Worm (Caenorhabditis elegans) whole organism, early embryonic: ENCODE data around the gene srh-145.
"Not testable (repeated sequence)": the region's sequence is repeated elsewhere in the genome, so short reads cannot be mapped to it uniquely, and the experiment has no call there.

Experiments
- B0310.2 ChIP-seq: sonication (generic microtip); optimal IDR thresholded peaks from 2 replicates; lab custom pipeline; 2016; ENCODE audit warnings: mild to moderate bottlenecking, missing genetic modification characterization, missing compliant biosample characterization
- F13C5.2 ChIP-seq: sonication (generic microtip); optimal IDR thresholded peaks from 2 replicates; lab custom pipeline; 2017; ENCODE audit warnings: mild to moderate bottlenecking, missing genetic modification characterization, inconsistent platforms, missing compliant biosample characterization
- aly-1 ChIP-seq: sonication (generic microtip); optimal IDR thresholded peaks from 2 replicates; lab custom pipeline; 2016; ENCODE audit warnings: missing genetic modification characterization, missing compliant biosample characterization
- ama-1 ChIP-seq: fragments of 150-350 bp; optimal IDR thresholded peaks from 2 replicates; lab custom pipeline; 2014
- ceh-13 ChIP-seq: fragments of 200-800 bp; sonication (Bioruptor generic); optimal IDR thresholded peaks from 2 replicates; lab custom pipeline; 2018; ENCODE audit warnings: mild to moderate bottlenecking, missing genetic modification characterization, missing compliant biosample characterization
- ceh-36 ChIP-seq: sonication (generic microtip); optimal IDR thresholded peaks from 2 replicates; lab custom pipeline; 2016; ENCODE audit warnings: missing genetic modification characterization, inconsistent platforms, missing compliant biosample characterization
- ets-7 ChIP-seq: sonication (generic microtip); optimal IDR thresholded peaks from 2 replicates; lab custom pipeline; 2016; ENCODE audit warnings: missing genotype, missing genetic modification characterization, missing compliant biosample characterization
- flt-1 ChIP-seq: fragments of 200-800 bp; sonication (Bioruptor generic); IDR thresholded peaks from 2 replicates; pipeline ENCODE4 v1.3.6; 2022; ENCODE audit warnings: missing genetic modification characterization, missing compliant biosample characterization
- hmbx-1 ChIP-seq: sonication (generic microtip); optimal IDR thresholded peaks from 2 replicates; lab custom pipeline; 2016; ENCODE audit warnings: mild to moderate bottlenecking, missing genetic modification characterization, missing compliant biosample characterization
- hmg-4 ChIP-seq: fragments of 200-800 bp; sonication (Bioruptor generic); optimal IDR thresholded peaks from 2 replicates; lab custom pipeline; 2018; ENCODE audit warnings: mild to moderate bottlenecking, missing genetic modification characterization, missing compliant biosample characterization
- hnd-1 ChIP-seq: sonication (generic microtip); optimal IDR thresholded peaks from 2 replicates; lab custom pipeline; 2016; ENCODE audit warnings: missing genetic modification characterization, missing compliant biosample characterization
- pes-1 ChIP-seq: fragments of 200-800 bp; sonication (Bioruptor generic); IDR thresholded peaks from 2 replicates; pipeline ENCODE4 v1.3.6; 2022; ENCODE audit warnings: missing genetic modification reagents, missing genetic modification characterization, missing compliant biosample characterization
- scrt-1 ChIP-seq: fragments of 200-800 bp; sonication (Bioruptor generic); IDR thresholded peaks from 2 replicates; pipeline ENCODE4 v1.3.6; 2022; ENCODE audit warnings: missing genetic modification characterization, missing compliant biosample characterization
- sea-1 ChIP-seq: fragments of 200-800 bp; sonication (Bioruptor generic); conservative IDR thresholded peaks from 2 replicates; pipeline ENCODE4 v1.3.6; 2022; ENCODE audit warnings: missing genetic modification characterization, missing compliant biosample characterization
- tbx-11 ChIP-seq: fragments of 200-800 bp; sonication (Bioruptor generic); IDR thresholded peaks from 2 replicates; pipeline ENCODE4 v1.3.6; 2022; ENCODE audit warnings: missing genetic modification characterization, missing compliant biosample characterization
- tbx-37 ChIP-seq: fragments of 200-800 bp; sonication (Bioruptor generic); conservative IDR thresholded peaks from 2 replicates; pipeline ENCODE4 v1.3.6; 2022; ENCODE audit warnings: missing genetic modification reagents, missing genetic modification characterization, missing compliant biosample characterization
- tra-4 ChIP-seq: sonication (generic microtip); optimal IDR thresholded peaks from 2 replicates; lab custom pipeline; 2017; ENCODE audit warnings: missing genetic modification characterization, missing compliant biosample characterization

srh-145 gene

ce11 chrV:16377849-16378248, 32.7 kb upstream of the srh-145 start, which contains the start of gene F13A7.1:
Gene F13A7.1, minus strand, starts transcription at chrV:16377949.
- TF ChIP-seq tbx-37 (GFP tag; lab: Robert Waterston, UW), result no peak
- TF ChIP-seq ceh-13 (GFP tag; lab: Kevin White, UChicago), result no peak
- TF ChIP-seq scrt-1 (GFP tag; lab: Robert Waterston, UW), result no peak
- TF ChIP-seq flt-1 (GFP tag; lab: Robert Waterston, UW), result no peak
- no peak for TF ChIP-seq pes-1 (GFP tag; lab: Robert Waterston, UW)
- no peak for TF ChIP-seq hmg-4
- no peak for TF ChIP-seq tbx-11 (GFP tag; lab: Robert Waterston, UW)

DNA sequence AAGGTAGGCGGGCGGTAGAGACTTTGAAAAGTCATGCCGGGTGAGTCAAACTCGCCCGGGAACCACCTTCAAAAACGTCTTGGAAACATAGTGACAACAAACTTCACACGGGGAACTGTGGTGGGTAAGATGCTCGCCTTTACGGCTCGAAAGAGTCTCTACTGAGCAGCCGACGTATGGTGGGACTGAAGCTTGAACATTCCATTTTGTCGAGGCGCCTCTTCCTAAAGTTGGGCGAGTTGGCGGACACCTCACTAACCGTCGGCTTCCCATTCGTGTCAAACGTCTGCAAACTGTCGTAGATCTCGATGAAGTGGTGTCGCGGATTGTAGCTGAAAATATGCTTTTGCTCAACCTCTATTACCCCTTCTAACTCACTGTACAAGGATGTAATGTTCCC, 27.6 kb upstream of the srh-145 start:
- TF ChIP-seq aly-1 (tag; lab: Kevin White, UChicago) (no peak), hmg-4 (no peak), ama-1 (no peak), B0310.2 (no peak), ceh-36 (no peak), ets-7 (tag; lab: Kevin White, UChicago) (no peak), tra-4 (tag; lab: Kevin White, UChicago) (no peak), tbx-11 (GFP tag; lab: Robert Waterston, UW) (no peak), hnd-1 (tag; lab: Kevin White, UChicago) (no peak), hmbx-1 (no peak), flt-1 (GFP tag; lab: Robert Waterston, UW) (no peak), scrt-1 (GFP tag; lab: Robert Waterston, UW) (no peak), ceh-13 (GFP tag; lab: Kevin White, UChicago) (no peak), pes-1 (GFP tag; lab: Robert Waterston, UW) (no peak), sea-1 (no peak)

- not testable (repeated sequence) for TF ChIP-seq F13C5.2; pes-1 (GFP tag; lab: Robert Waterston, UW); ceh-36
Observed at ce11 chrV:16383729-16384128, 26.8 kb upstream of the srh-145 start, which contains the start of gene F13A7.7. Gene F13A7.7, minus strand, starts transcription at chrV:16383829.

DNA sequence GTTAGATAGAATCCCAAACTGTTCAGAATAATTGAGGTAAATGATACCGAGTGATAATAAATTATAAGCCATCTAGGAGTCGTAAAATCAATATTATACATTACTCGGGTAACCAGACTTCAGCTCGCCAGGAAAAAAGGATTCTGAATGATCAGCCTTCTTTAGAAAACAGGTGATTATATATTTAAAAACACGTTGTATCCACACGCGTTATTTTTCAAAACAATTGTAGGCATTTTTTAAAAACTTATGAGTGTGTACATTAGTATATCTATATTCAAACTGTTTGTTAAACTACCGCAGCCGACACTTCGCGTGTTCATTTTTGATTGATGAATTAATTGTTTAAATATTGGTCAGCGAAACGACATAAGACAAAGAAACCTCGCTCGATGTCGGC, 22.2 kb upstream of the srh-145 start, which contains the start of gene sri-65:
TSS of gene sri-65 (minus strand) at position 101 of the 400 bp plus-strand sequence.
- TF ChIP-seq aly-1 (tag; lab: Kevin White, UChicago), result no peak
- no peak for TF ChIP-seq ama-1
- no peak for TF ChIP-seq tbx-11 (GFP tag; lab: Robert Waterston, UW)
- TF ChIP-seq ets-7 (tag; lab: Kevin White, UChicago), result no peak
- TF ChIP-seq tra-4 (tag; lab: Kevin White, UChicago), result no peak
- TF ChIP-seq flt-1 (GFP tag; lab: Robert Waterston, UW), result no peak

- no peak for TF ChIP-seq hnd-1 (tag; lab: Kevin White, UChicago)
Observed at ce11 chrV:16390655-16391054, 19.9 kb upstream of the srh-145 start, which contains the start of gene gst-44. Gene gst-44, plus strand, starts transcription at chrV:16390891.

ce11 chrV:16393728-16394127, 16.8 kb upstream of the srh-145 start, which contains the start of gene srd-63:
Gene srd-63, minus strand, starts transcription at chrV:16393828.
- no peak for TF ChIP-seq tra-4 (tag; lab: Kevin White, UChicago)

- TF ChIP-seq hmg-4 (no peak), aly-1 (tag; lab: Kevin White, UChicago) (no peak), tbx-11 (GFP tag; lab: Robert Waterston, UW) (no peak), ceh-13 (GFP tag; lab: Kevin White, UChicago) (no peak), ama-1 (no peak), sea-1 (no peak), ceh-36 (no peak), hmbx-1 (no peak)
Observed at ce11 chrV:16395131-16395530, 15.4 kb upstream of the srh-145 start, which contains the start of gene F13A7.11. Gene F13A7.11, minus strand, starts transcription at chrV:16395304.

DNA sequence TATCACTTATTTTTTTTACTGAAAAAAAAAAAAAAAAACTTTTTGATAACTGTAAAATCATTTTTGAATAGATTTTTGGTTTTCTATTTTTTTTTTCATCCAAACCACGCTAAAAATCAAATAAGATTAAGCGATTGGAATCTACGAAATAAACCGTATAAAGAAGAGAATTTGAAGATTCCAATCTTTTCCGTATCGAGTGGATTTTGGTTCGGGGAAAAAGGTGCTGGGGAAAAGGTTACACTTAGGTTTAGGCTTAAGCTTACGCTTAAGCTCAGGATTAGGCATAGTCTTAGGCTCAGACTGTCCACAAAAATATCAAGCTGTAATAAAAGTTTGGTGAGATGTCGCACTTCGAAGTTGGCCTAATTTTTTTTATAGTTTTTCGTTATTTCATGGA, 14.8 kb upstream of the srh-145 start, which contains the start of gene F13A7.12:
TSS of gene F13A7.12 (plus strand) at position 301 of the 400 bp plus-strand sequence.
- TF ChIP-seq hmg-4, result no peak
- no peak for TF ChIP-seq aly-1 (tag; lab: Kevin White, UChicago)
- no peak for TF ChIP-seq B0310.2
- no peak for TF ChIP-seq ceh-13 (GFP tag; lab: Kevin White, UChicago)
- TF ChIP-seq hmbx-1, result no peak
- TF ChIP-seq tbx-37 (GFP tag; lab: Robert Waterston, UW), result no peak
- TF ChIP-seq F13C5.2, result no peak
- no peak for TF ChIP-seq ets-7 (tag; lab: Kevin White, UChicago)
- TF ChIP-seq hnd-1 (tag; lab: Kevin White, UChicago), result no peak
- TF ChIP-seq ceh-36, result no peak
- TF ChIP-seq flt-1 (GFP tag; lab: Robert Waterston, UW), result no peak
- TF ChIP-seq tbx-11 (GFP tag; lab: Robert Waterston, UW), result no peak
- no peak for TF ChIP-seq ama-1
- TF ChIP-seq sea-1, result no peak
- no peak for TF ChIP-seq tra-4 (tag; lab: Kevin White, UChicago)
- TF ChIP-seq pes-1 (GFP tag; lab: Robert Waterston, UW), result no peak
- TF ChIP-seq scrt-1 (GFP tag; lab: Robert Waterston, UW), result no peak

DNA sequence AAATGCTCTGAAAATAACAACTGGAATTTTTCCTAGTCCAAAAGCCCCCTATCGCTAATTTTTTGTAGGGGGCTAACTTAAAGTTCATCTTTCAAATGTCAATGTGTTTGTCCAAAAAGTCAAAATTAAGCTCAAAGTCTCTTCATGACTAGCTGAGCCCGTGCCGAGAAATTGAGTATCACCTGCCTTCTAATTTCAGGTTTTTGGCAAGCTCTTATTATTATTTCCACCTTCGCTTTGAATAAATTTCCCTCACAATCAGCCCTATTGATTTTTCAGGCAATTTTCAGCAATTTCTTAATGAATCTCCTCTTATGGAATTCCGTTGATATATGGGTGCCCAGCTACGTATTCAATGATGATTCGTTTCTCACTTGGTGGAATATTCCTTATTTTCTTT, 11.1 kb upstream of the srh-145 start, which contains the start of gene sre-36:
TSS of gene sre-36 (plus strand) at position 301 of the 400 bp plus-strand sequence.
- TF ChIP-seq ceh-13 (GFP tag; lab: Kevin White, UChicago) (no peak), hnd-1 (tag; lab: Kevin White, UChicago) (no peak), ets-7 (tag; lab: Kevin White, UChicago) (no peak), ama-1 (no peak), scrt-1 (GFP tag; lab: Robert Waterston, UW) (no peak), ceh-36 (no peak), tbx-37 (GFP tag; lab: Robert Waterston, UW) (no peak), hmbx-1 (no peak), B0310.2 (no peak), tbx-11 (GFP tag; lab: Robert Waterston, UW) (no peak), pes-1 (GFP tag; lab: Robert Waterston, UW) (no peak), flt-1 (GFP tag; lab: Robert Waterston, UW) (no peak), tra-4 (tag; lab: Kevin White, UChicago) (no peak), aly-1 (tag; lab: Kevin White, UChicago) (no peak), sea-1 (no peak), hmg-4 (no peak)
